Worm (Caenorhabditis elegans): Measurements from ENCODE around the gene C49C8.8.
A peak's percentile ranks its signal among the peaks of the same experiment; 100 is the strongest.

C49C8.8 gene

ce11 chrIV:8638761-8639160 lies 13.2 kb upstream of the C49C8.8 start, which contains the start of gene F42A9.9:
F42A9.9 (minus strand) TSS chrIV:8638861.
- TF ChIP-seq ztf-11 (tag; optimal IDR thresholded peaks at IDR 0.05) (no peak), dmd-4 (tag; optimal IDR thresholded peaks at IDR 0.05) (no peak), ZK546.5 (tag; optimal IDR thresholded peaks at IDR 0.05) (no peak), unc-39 (tag; optimal IDR thresholded peaks at IDR 0.05) (no peak), nhr-237 (tag; optimal IDR thresholded peaks at IDR 0.05) (no peak), Y55F3AM.14 (GFP tag; optimal IDR thresholded peaks at IDR 0.05) (no peak), mab-5 (tag; optimal IDR thresholded peaks at IDR 0.05) (no peak), blmp-1 (tag; optimal IDR thresholded peaks at IDR 0.05; ENCODE audit: insufficient read depth) (no peak)

ce11 chrIV:8644432-8644831 lies 7.5 kb upstream of the C49C8.8 start, which contains the start of gene C49C8.3:
C49C8.3 (plus strand) TSS chrIV:8644732.
- TF ChIP-seq snpc-4 (tag; optimal IDR thresholded peaks at IDR 0.05) (no peak), F13H6.1 (tag; optimal IDR thresholded peaks at IDR 0.05) (no peak), lin-11 (tag; optimal IDR thresholded peaks at IDR 0.05) (no peak), mbf-1 (tag; optimal IDR thresholded peaks at IDR 0.05) (no peak), ztf-1 (GFP tag; conservative IDR thresholded peaks at IDR 0.05) (no peak), lin-39 (tag; optimal IDR thresholded peaks at IDR 0.05) (no peak), crh-2 (tag; optimal IDR thresholded peaks at IDR 0.05) (no peak), nhr-129 (tag; optimal IDR thresholded peaks at IDR 0.05) (no peak), mdl-1 (tag; optimal IDR thresholded peaks at IDR 0.05) (no peak), nhr-6 (tag; optimal IDR thresholded peaks at IDR 0.05) (no peak), ceh-82 (tag; optimal IDR thresholded peaks at IDR 0.05) (no peak), nhr-21 (tag; optimal IDR thresholded peaks at IDR 0.05) (no peak), peb-1 (tag; optimal IDR thresholded peaks at IDR 0.05) (no peak), C34F6.9 (tag; optimal IDR thresholded peaks at IDR 0.05) (no peak), sma-9 (GFP tag; optimal IDR thresholded peaks at IDR 0.05) (no peak), sma-9 (tag; optimal IDR thresholded peaks at IDR 0.05) (no peak), ama-1 (optimal IDR thresholded peaks at IDR 0.05) (no peak), aly-2 (tag; optimal IDR thresholded peaks at IDR 0.05) (no peak), zag-1 (tag; optimal IDR thresholded peaks at IDR 0.05) (no peak), sem-4 (tag; optimal IDR thresholded peaks at IDR 0.05) (no peak), skn-1 (tag; optimal IDR thresholded peaks at IDR 0.05) (no peak)

ce11 chrIV:8648502-8648901 lies 3.4 kb upstream of the C49C8.8 start, which contains the start of gene cyp-33E1:
cyp-33E1 (minus strand) TSS chrIV:8648602.
- TF ChIP-seq nhr-10 (tag; optimal IDR thresholded peaks at IDR 0.05), result no peak
- no peak for TF ChIP-seq blmp-1 (tag; optimal IDR thresholded peaks at IDR 0.05; ENCODE audit: insufficient read depth)
- no peak for TF ChIP-seq nhr-129 (tag; optimal IDR thresholded peaks at IDR 0.05)
- TF ChIP-seq sma-3 (GFP tag; optimal IDR thresholded peaks at IDR 0.05), result no peak
- TF ChIP-seq nhr-23 (tag; optimal IDR thresholded peaks at IDR 0.05), result no peak
- TF ChIP-seq sem-4 (tag; optimal IDR thresholded peaks at IDR 0.05), result no peak
- TF ChIP-seq sma-9 (GFP tag; optimal IDR thresholded peaks at IDR 0.05), result no peak
- no peak for TF ChIP-seq sma-9 (tag; optimal IDR thresholded peaks at IDR 0.05)
- TF ChIP-seq mdl-1 (tag; optimal IDR thresholded peaks at IDR 0.05), result no peak
- no peak for TF ChIP-seq C34F6.9 (tag; optimal IDR thresholded peaks at IDR 0.05)
- no peak for TF ChIP-seq zag-1 (tag; optimal IDR thresholded peaks at IDR 0.05)
- TF ChIP-seq R02D3.7 (tag; optimal IDR thresholded peaks at IDR 0.05), result no peak
- TF ChIP-seq elt-3 (tag; optimal IDR thresholded peaks at IDR 0.05), result no peak
- TF ChIP-seq ztf-11 (tag; optimal IDR thresholded peaks at IDR 0.05), result no peak
- TF ChIP-seq Y55F3AM.14 (GFP tag; optimal IDR thresholded peaks at IDR 0.05), result no peak
- TF ChIP-seq mab-5 (tag; optimal IDR thresholded peaks at IDR 0.05), result no peak
- no peak for TF ChIP-seq nhr-11 (tag; optimal IDR thresholded peaks at IDR 0.05)
- TF ChIP-seq ztf-4 (tag; optimal IDR thresholded peaks at IDR 0.05), result no peak
- no peak for TF ChIP-seq crh-2 (tag; optimal IDR thresholded peaks at IDR 0.05)
- TF ChIP-seq lin-11 (tag; optimal IDR thresholded peaks at IDR 0.05), result no peak
- no peak for TF ChIP-seq nhr-6 (tag; optimal IDR thresholded peaks at IDR 0.05)

ce11 chrIV:8650696-8651095 lies 1.2 kb upstream of the C49C8.8 start, which contains the start of gene C49C8.2:
C49C8.2 (plus strand) TSS chrIV:8651088.
- TF ChIP-seq nhr-10 (tag; optimal IDR thresholded peaks at IDR 0.05) (no peak), nhr-21 (tag; optimal IDR thresholded peaks at IDR 0.05) (no peak), nhr-12 (tag; optimal IDR thresholded peaks at IDR 0.05) (no peak), crh-2 (tag; optimal IDR thresholded peaks at IDR 0.05) (peak; percentile 20), blmp-1 (tag; optimal IDR thresholded peaks at IDR 0.05; ENCODE audit: insufficient read depth) (no peak), gmeb-1 (tag; optimal IDR thresholded peaks at IDR 0.05) (peak; percentile 17), sma-9 (GFP tag; optimal IDR thresholded peaks at IDR 0.05) (no peak), sma-9 (tag; optimal IDR thresholded peaks at IDR 0.05) (no peak), unc-55 (GFP tag; optimal IDR thresholded peaks at IDR 0.05) (no peak), C34F6.9 (tag; optimal IDR thresholded peaks at IDR 0.05) (peak; percentile 20), lin-13 (GFP tag; optimal IDR thresholded peaks at IDR 0.05) (no peak), fos-1 (tag; optimal IDR thresholded peaks at IDR 0.05) (peak; percentile 55), nhr-129 (tag; optimal IDR thresholded peaks at IDR 0.05) (no peak), nhr-6 (tag; optimal IDR thresholded peaks at IDR 0.05) (no peak), egl-27 (tag; optimal IDR thresholded peaks at IDR 0.05) (no peak), zag-1 (tag; optimal IDR thresholded peaks at IDR 0.05) (no peak), ztf-1 (GFP tag; conservative IDR thresholded peaks at IDR 0.05) (no peak), skn-1 (tag; optimal IDR thresholded peaks at IDR 0.05) (peak; percentile 57), elt-1 (tag; optimal IDR thresholded peaks at IDR 0.05) (no peak)
